Fruit fly (Drosophila melanogaster): ENCODE data around the gene CG15461.

DNA sequence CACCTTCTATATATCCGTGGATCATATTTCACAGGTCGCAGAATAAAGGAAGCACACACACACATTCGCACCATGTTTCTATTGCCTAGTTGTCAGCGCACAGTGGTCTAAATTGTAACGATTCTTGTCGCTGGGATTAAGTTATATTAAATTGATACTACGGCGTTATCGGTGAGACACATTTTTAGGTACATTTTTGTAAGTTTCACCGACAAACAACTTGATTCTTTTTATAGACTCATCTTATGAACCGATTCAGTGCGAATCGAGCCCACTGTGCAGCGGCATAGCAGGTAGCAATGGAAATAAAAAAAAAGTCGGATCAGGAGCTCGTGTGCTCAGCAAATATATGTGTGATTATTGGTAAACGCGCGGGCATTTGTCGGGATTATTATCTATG lies 5.6 kb upstream of the CG15461 start:
- no peak for TF ChIP-seq CTCF (optimal IDR thresholded peaks at IDR 0.05)
- TF ChIP-seq CG8478 (optimal IDR thresholded peaks at IDR 0.05) = no peak

Data from S2 (cell line).